Worm (Caenorhabditis elegans) whole organism, midembryonic: ENCODE measurements around the gene chil-17.

ENCODE experiments used
- T22C8.4 ChIP-seq: fragments of 200-800 bp; sonication (Bioruptor generic); IDR thresholded peaks from 2 replicates; pipeline ENCODE4 v1.3.6; 2022; ENCODE audit warnings: missing genetic modification characterization, missing compliant biosample characterization
- cog-1 ChIP-seq: sonication (generic microtip); optimal IDR thresholded peaks from 2 replicates; lab custom pipeline; 2016; ENCODE audit warnings: missing genetic modification characterization, missing compliant biosample characterization
- klf-2 ChIP-seq: fragments of 200-800 bp; sonication (Bioruptor generic); conservative IDR thresholded peaks from 2 replicates; pipeline ENCODE4 v1.3.6; 2022; ENCODE audit warnings: missing genetic modification reagents, missing genetic modification characterization, missing compliant biosample characterization
- ref-1 ChIP-seq: fragments of 200-800 bp; sonication (Bioruptor generic); conservative IDR thresholded peaks from 2 replicates; pipeline ENCODE4 v1.3.6; 2022; ENCODE audit warnings: missing genetic modification reagents, missing genetic modification characterization, missing compliant biosample characterization
- tab-1 ChIP-seq: fragments of 200-800 bp; sonication (Bioruptor generic); IDR thresholded peaks from 2 replicates; pipeline ENCODE4 v1.3.6; 2022; ENCODE audit warnings: missing genetic modification characterization, missing compliant biosample characterization
- ztf-23 ChIP-seq: fragments of 200-800 bp; sonication (Bioruptor generic); IDR thresholded peaks from 2 replicates; pipeline ENCODE4 v1.3.6; 2022; ENCODE audit warnings: missing genetic modification reagents, missing genetic modification characterization, missing compliant biosample characterization
- ztf-29 ChIP-seq: fragments of 200-800 bp; sonication (Bioruptor generic); IDR thresholded peaks from 2 replicates; pipeline ENCODE4 v1.3.6; 2022; ENCODE audit warnings: missing genetic modification reagents, missing genetic modification characterization, missing compliant biosample characterization

ce11 chrII:9403846-9404245, 36.1 kb downstream of the chil-17 start, which contains the start of gene Y51B9A.5:
- no peak for TF ChIP-seq ref-1 (GFP tag; lab: Robert Waterston, UW)
- no peak for TF ChIP-seq ztf-23 (GFP tag; lab: Robert Waterston, UW)
- no peak for TF ChIP-seq klf-2
- no peak for TF ChIP-seq tab-1 (GFP tag; lab: Robert Waterston, UW)
- no peak for TF ChIP-seq cog-1
- TF ChIP-seq T22C8.4 (GFP tag; lab: Robert Waterston, UW): no peak
- no peak for TF ChIP-seq ztf-29 (GFP tag; lab: Robert Waterston, UW)
